Fruit fly (Drosophila melanogaster): ENCODE measurements around the gene mex1.

The mex1 gene

dm6 chr3L:15565829-15566433 is 46.5 kb upstream of the mex1 start, which contains the start of gene dop (continued):
- TF ChIP-seq ttk (GFP tag; IDR thresholded peaks at IDR 0.05), result no peak
- no peak for TF ChIP-seq CG6689 (GFP tag; IDR thresholded peaks at IDR 0.05)
- TF ChIP-seq danr (GFP tag; IDR thresholded peaks at IDR 0.05), result no peak
- no peak for TF ChIP-seq CG9727 (GFP tag; optimal IDR thresholded peaks at IDR 0.05)
- TF ChIP-seq CG5245 (GFP tag; optimal IDR thresholded peaks at IDR 0.05), result no peak
- TF ChIP-seq CG43689 (GFP tag; IDR thresholded peaks at IDR 0.05), result no peak
- TF ChIP-seq Nf-YC (tag; optimal IDR thresholded peaks at IDR 0.05), result no peak
- TF ChIP-seq Vsx1 (GFP tag; optimal IDR thresholded peaks at IDR 0.05), result no peak
- TF ChIP-seq Bgb (GFP tag; IDR thresholded peaks at IDR 0.05; ENCODE audit: partially characterized antibody), result peak; percentile 64; the same call in 1 of the 2 replicates
- TF ChIP-seq bowl (GFP tag; IDR thresholded peaks at IDR 0.05), result no peak
- TF ChIP-seq Usf (GFP tag; optimal IDR thresholded peaks at IDR 0.05), result no peak
- TF ChIP-seq CG14860 (GFP tag; IDR thresholded peaks at IDR 0.05; ENCODE audit: partially characterized antibody), result peak; percentile 59
- peak; percentile 62 for TF ChIP-seq CG1603 (tag; optimal IDR thresholded peaks at IDR 0.05)
- TF ChIP-seq Ravus (GFP tag; IDR thresholded peaks at IDR 0.05), result no peak
- peak; percentile 46 for TF ChIP-seq Rfx (GFP tag; IDR thresholded peaks at IDR 0.05)
- no peak for TF ChIP-seq NFAT (GFP tag; IDR thresholded peaks at IDR 0.05)
- no peak for TF ChIP-seq CG6854 (GFP tag; optimal IDR thresholded peaks at IDR 0.05)
- no peak for TF ChIP-seq maf-S (GFP tag; optimal IDR thresholded peaks at IDR 0.05)
- TF ChIP-seq crol (GFP tag; IDR thresholded peaks at IDR 0.05), result no peak
- no peak for TF ChIP-seq Awh (GFP tag; IDR thresholded peaks at IDR 0.05)
- no peak for TF ChIP-seq CG11456 (GFP tag; IDR thresholded peaks at IDR 0.05)
- TF ChIP-seq gsb-n (tag; optimal IDR thresholded peaks at IDR 0.05), result no peak
- TF ChIP-seq CG6765 (GFP tag; optimal IDR thresholded peaks at IDR 0.05), result no peak
- no peak for TF ChIP-seq CG9817 (tag; optimal IDR thresholded peaks at IDR 0.05)
- no peak for TF ChIP-seq abd-A (tag; optimal IDR thresholded peaks at IDR 0.05)
- no peak for TF ChIP-seq ac (GFP tag; optimal IDR thresholded peaks at IDR 0.05)
- no peak for TF ChIP-seq bsh (GFP tag; optimal IDR thresholded peaks at IDR 0.05)
- peak; percentile 89 for TF ChIP-seq Elba2 (GFP tag; optimal IDR thresholded peaks at IDR 0.05)
- TF ChIP-seq ranshi (GFP tag; IDR thresholded peaks at IDR 0.05), result no peak
- no peak for TF ChIP-seq CG14441 (GFP tag; IDR thresholded peaks at IDR 0.05)
- TF ChIP-seq CG17612 (GFP tag; IDR thresholded peaks at IDR 0.05), result no peak
- no peak for TF ChIP-seq CG6175 (GFP tag; IDR thresholded peaks at IDR 0.05)
- TF ChIP-seq ssp (GFP tag; IDR thresholded peaks at IDR 0.05), result no peak
- no peak for TF ChIP-seq Kr (GFP tag; optimal IDR thresholded peaks at IDR 0.05)
- TF ChIP-seq Stat92E (GFP tag; optimal IDR thresholded peaks at IDR 0.05), result no peak
- TF ChIP-seq CG13296 (GFP tag; optimal IDR thresholded peaks at IDR 0.05), result no peak
- peak; percentile 80 for TF ChIP-seq pzg (GFP tag; optimal IDR thresholded peaks at IDR 0.05)
- peak; percentile 49 for TF ChIP-seq corto (GFP tag; optimal IDR thresholded peaks at IDR 0.05)
- TF ChIP-seq HLH4C (GFP tag; IDR thresholded peaks at IDR 0.05; ENCODE audit: partially characterized antibody), result peak; percentile 60
- TF ChIP-seq gcm2 (GFP tag; optimal IDR thresholded peaks at IDR 0.05), result no peak
- TF ChIP-seq Bteb2 (GFP tag; optimal IDR thresholded peaks at IDR 0.05), result no peak
- peak; percentile 61 for TF ChIP-seq CG14710 (tag; optimal IDR thresholded peaks at IDR 0.05)
- peak; percentile 55; the same call in 1 of the 2 replicates for TF ChIP-seq ato (GFP tag; IDR thresholded peaks at IDR 0.05; ENCODE audit: partially characterized antibody)
- no peak for TF ChIP-seq Mrtf (GFP tag; IDR thresholded peaks at IDR 0.05)
- peak; percentile 30 for TF ChIP-seq nmo (GFP tag; optimal IDR thresholded peaks at IDR 0.05)
- TF ChIP-seq Side (GFP tag; optimal IDR thresholded peaks at IDR 0.05), result peak; percentile 43
- TF ChIP-seq CG12236 (GFP tag; optimal IDR thresholded peaks at IDR 0.05), result no peak
- no peak for TF ChIP-seq hth (optimal IDR thresholded peaks at IDR 0.05)
- TF ChIP-seq dan (GFP tag; IDR thresholded peaks at IDR 0.05), result no peak
- peak; percentile 9 for TF ChIP-seq CG12942 (GFP tag; optimal IDR thresholded peaks at IDR 0.05)
- no peak for TF ChIP-seq crc (GFP tag; optimal IDR thresholded peaks at IDR 0.05)

Data from whole organism, embryonic.